Fruit fly (Drosophila melanogaster) whole organism, embryonic: ENCODE data around the gene IFT52.

Experiments
- Antp ChIP-seq: fragments of 200-800 bp; sonication (Bioruptor generic); optimal IDR thresholded peaks from 3 replicates; lab custom pipeline; 2016; ENCODE audit warnings: missing biosample characterization, missing genetic modification characterization
- Atf-2 ChIP-seq: fragments of 200-800 bp; sonication (Bioruptor generic); optimal IDR thresholded peaks from 2 replicates; lab custom pipeline; 2016; ENCODE audit warnings: missing biosample characterization, missing genetic modification characterization
- BEAF-32 ChIP-seq: fragments of 200-800 bp; sonication (Bioruptor generic); optimal IDR thresholded peaks from 3 replicates; lab custom pipeline; 2017; ENCODE audit warnings: missing biosample characterization, missing genetic modification characterization, mild to moderate bottlenecking, moderate library complexity, missing genetic modification reagents
- CG10431 ChIP-seq: fragments of 200-800 bp; sonication (Bioruptor generic); optimal IDR thresholded peaks from 3 replicates; lab custom pipeline; 2018; ENCODE audit warnings: missing biosample characterization, mild to moderate bottlenecking, missing genetic modification characterization
- CG14860 ChIP-seq: fragments of 200-800 bp; sonication (Bioruptor generic); IDR thresholded peaks from 3 replicates; pipeline ENCODE4 v1.3.6; 2022; ENCODE audit warnings: missing biosample characterization, missing genetic modification characterization; ENCODE audit not compliant: partially characterized antibody
- CG15011 ChIP-seq: fragments of 200-800 bp; sonication (Bioruptor generic); optimal IDR thresholded peaks from 3 replicates; lab custom pipeline; 2018; ENCODE audit warnings: missing biosample characterization, mild to moderate bottlenecking, missing genetic modification characterization
- CG17186 ChIP-seq: fragments of 200-800 bp; sonication (Bioruptor generic); optimal IDR thresholded peaks from 3 replicates; lab custom pipeline; 2017; ENCODE audit warnings: missing biosample characterization, missing genetic modification reagents, missing genetic modification characterization
- CG17359 ChIP-seq: fragments of 200-800 bp; sonication (Bioruptor generic); optimal IDR thresholded peaks from 3 replicates; lab custom pipeline; 2018; ENCODE audit warnings: missing biosample characterization, mild to moderate bottlenecking, missing genetic modification characterization, moderate library complexity
- CG17802 ChIP-seq: fragments of 200-800 bp; sonication (Bioruptor generic); optimal IDR thresholded peaks from 2 replicates; lab custom pipeline; 2018; ENCODE audit warnings: missing biosample characterization, mild to moderate bottlenecking, missing genetic modification characterization, moderate library complexity
- CG17912 ChIP-seq: fragments of 200-800 bp; sonication (Bioruptor generic); optimal IDR thresholded peaks from 2 replicates; lab custom pipeline; 2018; ENCODE audit warnings: missing biosample characterization, mild to moderate bottlenecking, missing genetic modification characterization
- CG18476 ChIP-seq: fragments of 200-800 bp; sonication (Bioruptor generic); optimal IDR thresholded peaks from 2 replicates; lab custom pipeline; 2016; ENCODE audit warnings: missing biosample characterization, mild to moderate bottlenecking, missing genetic modification characterization
- CG31388 ChIP-seq: fragments of 200-800 bp; sonication (Bioruptor generic); optimal IDR thresholded peaks from 2 replicates; lab custom pipeline; 2016; ENCODE audit warnings: missing biosample characterization, missing genetic modification characterization
- CG32772 ChIP-seq: fragments of 200-800 bp; sonication (Bioruptor generic); IDR thresholded peaks from 2 replicates; pipeline ENCODE4 v1.3.6; 2022; ENCODE audit warnings: missing biosample characterization, missing genetic modification characterization
- CG3838 ChIP-seq: fragments of 200-800 bp; sonication (Bioruptor generic); optimal IDR thresholded peaks from 3 replicates; lab custom pipeline; 2016; ENCODE audit warnings: missing biosample characterization, missing genetic modification characterization
- CG4424 ChIP-seq: fragments of 200-800 bp; sonication (Bioruptor generic); optimal IDR thresholded peaks from 3 replicates; lab custom pipeline; 2016; ENCODE audit warnings: missing biosample characterization, missing genetic modification characterization
- CG4617 ChIP-seq: fragments of 200-800 bp; sonication (Bioruptor generic); optimal IDR thresholded peaks from 3 replicates; lab custom pipeline; 2016; ENCODE audit warnings: missing biosample characterization, missing genetic modification characterization, borderline replicate concordance
- CG5180 ChIP-seq: fragments of 200-800 bp; sonication (Bioruptor generic); optimal IDR thresholded peaks from 3 replicates; lab custom pipeline; 2017; ENCODE audit warnings: missing biosample characterization, missing genetic modification characterization, mild to moderate bottlenecking, moderate library complexity, missing genetic modification reagents
- CG5953 ChIP-seq: fragments of 200-800 bp; sonication (Bioruptor generic); IDR thresholded peaks from 2 replicates; pipeline ENCODE4 v1.3.6; 2022; ENCODE audit warnings: missing biosample characterization, missing genetic modification characterization
- CG6272 ChIP-seq: fragments of 200-800 bp; sonication (Bioruptor generic); IDR thresholded peaks from 2 replicates; pipeline ENCODE4 v1.3.6; 2022; ENCODE audit warnings: missing biosample characterization, missing genetic modification characterization
- CG6654 ChIP-seq: fragments of 200-800 bp; sonication (Bioruptor generic); optimal IDR thresholded peaks from 2 replicates; lab custom pipeline; 2017; ENCODE audit warnings: missing biosample characterization, mild to moderate bottlenecking, missing genetic modification characterization
- CG6791 ChIP-seq: fragments of 200-800 bp; sonication (Bioruptor generic); IDR thresholded peaks from 3 replicates; pipeline ENCODE4 v1.3.6; 2022; ENCODE audit warnings: missing biosample characterization, missing genetic modification characterization; ENCODE audit not compliant: partially characterized antibody
- CG6854 ChIP-seq: fragments of 200-800 bp; sonication (Bioruptor generic); optimal IDR thresholded peaks from 3 replicates; lab custom pipeline; 2017; ENCODE audit warnings: missing biosample characterization, mild to moderate bottlenecking, missing genetic modification characterization
- CG7839 ChIP-seq: fragments of 200-800 bp; sonication (Bioruptor generic); optimal IDR thresholded peaks from 3 replicates; lab custom pipeline; 2018; ENCODE audit warnings: missing biosample characterization, mild to moderate bottlenecking, missing genetic modification characterization, moderate library complexity
- CG8290 ChIP-seq, 3 experiments: fragments of 200-800 bp; sonication (Bioruptor generic); optimal IDR thresholded peaks; 2 replicates each; lab custom pipeline; 2016 to 2019; ENCODE audit warnings: missing biosample characterization in 3 of 3, missing genetic modification characterization in 3 of 3, mild to moderate bottlenecking in 2 of 3, moderate library complexity in 1 of 3
- Doc2 ChIP-seq: fragments of 200-800 bp; sonication (Bioruptor generic); IDR thresholded peaks from 2 replicates; pipeline ENCODE4 v1.3.6; 2022; ENCODE audit warnings: missing biosample characterization, missing genetic modification characterization
- Dref ChIP-seq: fragments of 200-800 bp; sonication (Bioruptor generic); IDR thresholded peaks from 2 replicates; pipeline ENCODE4 v1.3.6; 2022; ENCODE audit warnings: missing biosample characterization, missing genetic modification characterization
- E2f2 ChIP-seq: fragments of 200-800 bp; sonication (Bioruptor generic); IDR thresholded peaks from 2 replicates; pipeline ENCODE4 v1.3.6; 2022; ENCODE audit warnings: missing biosample characterization, missing genetic modification characterization
- HHEX ChIP-seq: fragments of 200-800 bp; sonication (Bioruptor generic); optimal IDR thresholded peaks from 3 replicates; lab custom pipeline; 2017; ENCODE audit warnings: missing biosample characterization, mild to moderate bottlenecking, missing genetic modification characterization, missing genetic modification reagents
- HLH4C ChIP-seq: fragments of 200-800 bp; sonication (Bioruptor generic); IDR thresholded peaks from 3 replicates; pipeline ENCODE4 v1.3.6; 2022; ENCODE audit warnings: missing biosample characterization, missing genetic modification characterization; ENCODE audit not compliant: partially characterized antibody
- Hmx ChIP-seq: fragments of 200-800 bp; sonication (Bioruptor generic); optimal IDR thresholded peaks from 2 replicates; lab custom pipeline; 2016; ENCODE audit warnings: missing biosample characterization, missing genetic modification characterization
- Scr ChIP-seq: fragments of 200-800 bp; sonication (Bioruptor generic); IDR thresholded peaks from 2 replicates; pipeline ENCODE4 v1.3.6; 2022; ENCODE audit warnings: missing biosample characterization, missing genetic modification characterization; ENCODE audit not compliant: partially characterized antibody
- Sin3A ChIP-seq: fragments of >200 bp; optimal IDR thresholded peaks from 2 replicates; lab custom pipeline; 2018
- YL-1 ChIP-seq: fragments of 200-800 bp; sonication (Bioruptor generic); optimal IDR thresholded peaks from 3 replicates; lab custom pipeline; 2017; ENCODE audit warnings: missing biosample characterization, mild to moderate bottlenecking, missing genetic modification characterization
- ab ChIP-seq: fragments of 200-800 bp; sonication (Bioruptor generic); optimal IDR thresholded peaks from 2 replicates; lab custom pipeline; 2016; ENCODE audit warnings: missing biosample characterization, missing genetic modification characterization
- ac ChIP-seq: fragments of 200-800 bp; sonication (Bioruptor generic); optimal IDR thresholded peaks from 3 replicates; lab custom pipeline; 2017; ENCODE audit warnings: missing biosample characterization, mild to moderate bottlenecking, missing genetic modification characterization
- cas ChIP-seq: fragments of 200-800 bp; sonication (Bioruptor generic); IDR thresholded peaks from 2 replicates; pipeline ENCODE4 v1.3.6; 2022; ENCODE audit warnings: missing biosample characterization, missing genetic modification characterization
- chif ChIP-seq, 2 experiments: fragments of 200-800 bp; sonication (Bioruptor generic); optimal IDR thresholded peaks; 3 replicates each; lab custom pipeline; 2016; ENCODE audit warnings: missing biosample characterization in 2 of 2, missing genetic modification characterization in 2 of 2
- crp ChIP-seq, 2 experiments: fragments of 200-800 bp; sonication (Bioruptor generic); optimal IDR thresholded peaks; 2 replicates in 1 of 2; 3 replicates in 1 of 2; lab custom pipeline; 2017; ENCODE audit warnings: missing biosample characterization in 2 of 2, missing genetic modification characterization in 2 of 2, mild to moderate bottlenecking in 1 of 2, moderate library complexity in 1 of 2
- ranshi ChIP-seq: fragments of 200-800 bp; sonication (Bioruptor generic); IDR thresholded peaks from 2 replicates; pipeline ENCODE4 v1.3.6; 2022; ENCODE audit warnings: missing biosample characterization, missing genetic modification characterization
- salm ChIP-seq: fragments of 200-800 bp; sonication (Bioruptor generic); optimal IDR thresholded peaks from 2 replicates; lab custom pipeline; 2018; ENCODE audit warnings: missing biosample characterization, mild to moderate bottlenecking, missing genetic modification characterization
- seq ChIP-seq: fragments of 200-800 bp; sonication (Bioruptor generic); IDR thresholded peaks from 2 replicates; pipeline ENCODE4 v1.3.6; 2022; ENCODE audit warnings: missing biosample characterization, missing genetic modification characterization
- sr ChIP-seq: fragments of 200-800 bp; sonication (Bioruptor generic); IDR thresholded peaks from 3 replicates; pipeline ENCODE4 v1.3.6; 2022; ENCODE audit warnings: missing biosample characterization, missing genetic modification characterization
- sug ChIP-seq: fragments of 200-800 bp; optimal IDR thresholded peaks from 2 replicates; lab custom pipeline; 2019; ENCODE audit warnings: missing biosample characterization, mild to moderate bottlenecking, missing genetic modification characterization, moderate library complexity
- tin ChIP-seq: fragments of 200-800 bp; sonication (Bioruptor generic); optimal IDR thresholded peaks from 3 replicates; lab custom pipeline; 2016; ENCODE audit warnings: missing biosample characterization, missing genetic modification characterization
- trh ChIP-seq: fragments of 200-800 bp; sonication (Bioruptor generic); optimal IDR thresholded peaks from 2 replicates; lab custom pipeline; 2016; ENCODE audit warnings: missing biosample characterization, missing genetic modification characterization
- tup ChIP-seq: fragments of 200-800 bp; sonication (Bioruptor generic); optimal IDR thresholded peaks from 2 replicates; lab custom pipeline; 2016; ENCODE audit warnings: missing biosample characterization, mild to moderate bottlenecking, missing genetic modification characterization, moderate library complexity
- tx ChIP-seq: fragments of 200-800 bp; sonication (Bioruptor generic); optimal IDR thresholded peaks from 2 replicates; lab custom pipeline; 2016; ENCODE audit warnings: missing biosample characterization, missing genetic modification characterization
- zen2 ChIP-seq: fragments of 200-800 bp; sonication (Bioruptor generic); IDR thresholded peaks from 3 replicates; pipeline ENCODE4 v1.3.6; 2022; ENCODE audit warnings: missing biosample characterization, missing genetic modification characterization; ENCODE audit not compliant: partially characterized antibody
- zfh1 ChIP-seq: fragments of 200-800 bp; sonication (Bioruptor generic); IDR thresholded peaks from 3 replicates; pipeline ENCODE4 v1.3.6; 2022; ENCODE audit warnings: missing biosample characterization, missing genetic modification characterization

IFT52 gene

DNA sequence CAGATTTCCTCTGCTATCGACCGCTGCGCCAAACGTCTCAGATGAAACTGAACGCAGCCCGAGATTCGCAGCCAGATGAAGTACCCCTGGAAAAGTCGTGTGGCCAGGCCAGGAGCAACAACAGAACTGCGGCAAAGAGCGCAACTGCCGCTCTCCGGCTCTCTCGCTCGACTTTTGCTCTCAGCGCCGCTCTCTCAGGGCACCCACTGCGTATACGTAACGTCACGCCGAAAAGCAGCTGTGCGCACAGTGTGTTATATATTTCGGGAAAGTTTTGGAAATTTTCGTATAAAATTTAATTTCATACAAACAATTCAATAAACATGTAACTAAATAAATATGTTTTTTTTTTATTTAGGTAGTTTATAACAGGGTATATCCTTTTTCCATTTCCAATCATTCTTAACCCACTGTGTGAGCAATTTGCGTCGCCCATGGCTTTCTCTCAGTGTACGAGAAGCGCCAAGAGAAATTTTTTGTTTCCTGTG lies 43.8 kb upstream of the IFT52 start, which contains the start of gene Dpp10 (continued):
- TF ChIP-seq E2f2 (peak; percentile 80), crp (GFP tag; optimal IDR thresholded peaks at IDR 0.05; lab: Kevin White, UChicago) (peak in 1 of 2 experiments; percentile 57), HHEX (GFP tag; lab: Kevin White, UChicago) (peak; percentile 93), salm (tag; lab: Kevin White, UChicago) (peak; percentile 60), Scr (GFP tag; lab: Robert Waterston, UW) (no peak; the same call in 1 of the 2 replicates), cas (GFP tag; lab: Robert Waterston, UW) (peak; percentile 92), ab (peak; percentile 69), YL-1 (GFP tag; lab: Kevin White, UChicago) (peak; percentile 55), trh (GFP tag; lab: Kevin White, UChicago) (peak; percentile 75), CG5180 (GFP tag; lab: Kevin White, UChicago) (peak; percentile 74), CG6654 (GFP tag; lab: Kevin White, UChicago) (peak; percentile 51), CG3838 (GFP tag; lab: Kevin White, UChicago) (peak; percentile 55), zfh1 (GFP tag; lab: Robert Waterston, UW) (peak; percentile 85), CG4617 (GFP tag; lab: Kevin White, UChicago) (peak; percentile 55), CG6791 (no peak), Hmx (GFP tag; lab: Kevin White, UChicago) (peak; percentile 43), CG17359 (peak; percentile 89), tup (GFP tag; lab: Kevin White, UChicago) (peak; percentile 84), tin (peak; percentile 83), HLH4C (GFP tag; lab: Robert Waterston, UW) (peak; percentile 35; the same call in 1 of the 3 replicates), CG10431 (GFP tag; lab: Kevin White, UChicago) (no peak), Sin3A (lab: Kevin White, UChicago) (no peak), CG17912 (GFP tag; lab: Kevin White, UChicago) (peak; percentile 4), CG18476 (peak; percentile 84), CG15011 (GFP tag; lab: Kevin White, UChicago) (peak; percentile 85), CG6854 (peak; percentile 87), ac (GFP tag; lab: Kevin White, UChicago) (no peak), CG32772 (GFP tag; lab: Robert Waterston, UW) (peak; percentile 93), CG7839 (tag; lab: Kevin White, UChicago) (peak; percentile 94), CG14860 (GFP tag; lab: Robert Waterston, UW) (0 out of 3 replicates have a peak, but pooled peaks have one; percentile 14), CG17186 (GFP tag; lab: Kevin White, UChicago) (no peak), Dref (GFP tag; lab: Robert Waterston, UW) (peak; percentile 29), zen2 (GFP tag; lab: Robert Waterston, UW) (no peak), sr (peak; percentile 65; the same call in 1 of the 3 replicates), CG8290 (GFP tag; optimal IDR thresholded peaks at IDR 0.05; lab: Kevin White, UChicago) (peak; percentile 2), CG8290 (tag; optimal IDR thresholded peaks at IDR 0.05; lab: Kevin White, UChicago) (peak in 1 of 2 experiments; percentile 75), CG6272 (peak; percentile 92), CG5953 (GFP tag; lab: Robert Waterston, UW) (peak; percentile 86), Antp (GFP tag; lab: Kevin White, UChicago) (peak; percentile 84), ranshi (peak; percentile 96), CG17802 (peak; percentile 3), BEAF-32 (GFP tag; lab: Kevin White, UChicago) (no peak), sug (tag; lab: Kevin White, UChicago) (peak; percentile 91), Atf-2 (GFP tag; lab: Kevin White, UChicago) (peak; percentile 72), chif (GFP tag; optimal IDR thresholded peaks at IDR 0.05; lab: Kevin White, UChicago) (peak; percentile 81 to 87), seq (GFP tag; lab: Robert Waterston, UW) (peak; percentile 95), Doc2 (GFP tag; lab: Robert Waterston, UW) (peak; percentile 87), tx (peak; percentile 87), CG4424 (GFP tag; lab: Kevin White, UChicago) (peak; percentile 73), CG31388 (peak; percentile 77)
